Fruit fly (Drosophila melanogaster) whole organism, embryonic: ENCODE data around the gene Rpn12.

Source experiments
- Adf1 ChIP-seq: fragments of 200-800 bp; sonication (Bioruptor generic); IDR thresholded peaks from 2 replicates; pipeline ENCODE4 v1.3.6; 2022; ENCODE audit warnings: missing biosample characterization, missing genetic modification characterization
- Atf-2 ChIP-seq: fragments of 200-800 bp; sonication (Bioruptor generic); optimal IDR thresholded peaks from 2 replicates; lab custom pipeline; 2016; ENCODE audit warnings: missing biosample characterization, missing genetic modification characterization
- Atf6 ChIP-seq: fragments of 200-800 bp; sonication (Bioruptor generic); IDR thresholded peaks from 2 replicates; pipeline ENCODE4 v1.3.6; 2022; ENCODE audit warnings: missing biosample characterization, missing genetic modification characterization
- Blimp-1 ChIP-seq: fragments of 200-800 bp; sonication (Bioruptor generic); optimal IDR thresholded peaks from 3 replicates; lab custom pipeline; 2018; ENCODE audit warnings: missing biosample characterization, missing genetic modification characterization, mild to moderate bottlenecking, moderate library complexity, missing genetic modification reagents
- CG10267 ChIP-seq: fragments of 200-800 bp; sonication (Bioruptor generic); optimal IDR thresholded peaks from 2 replicates; lab custom pipeline; 2018; ENCODE audit warnings: missing biosample characterization, mild to moderate bottlenecking, missing genetic modification characterization, moderate library complexity
- CG10366 ChIP-seq: fragments of 200-800 bp; sonication (Bioruptor generic); IDR thresholded peaks from 2 replicates; pipeline ENCODE4 v1.3.6; 2022; ENCODE audit warnings: missing biosample characterization, missing genetic modification characterization
- CG10462 ChIP-seq: fragments of 200-800 bp; sonication (Bioruptor generic); optimal IDR thresholded peaks from 2 replicates; lab custom pipeline; 2016; ENCODE audit warnings: missing biosample characterization, missing genetic modification characterization
- CG11696 ChIP-seq: fragments of 200-800 bp; sonication (Bioruptor generic); IDR thresholded peaks from 2 replicates; pipeline ENCODE4 v1.3.6; 2022; ENCODE audit warnings: missing biosample characterization, missing genetic modification characterization
- CG15479 ChIP-seq: fragments of 200-800 bp; sonication (Bioruptor generic); optimal IDR thresholded peaks from 3 replicates; lab custom pipeline; 2019; ENCODE audit warnings: missing biosample characterization, mild to moderate bottlenecking, missing genetic modification characterization, moderate library complexity
- CG1602 ChIP-seq: fragments of 200-800 bp; sonication (Bioruptor generic); optimal IDR thresholded peaks from 3 replicates; lab custom pipeline; 2016; ENCODE audit warnings: missing biosample characterization, missing genetic modification characterization
- CG16779 ChIP-seq: fragments of 200-800 bp; sonication (Bioruptor generic); IDR thresholded peaks from 2 replicates; pipeline ENCODE4 v1.3.6; 2022; ENCODE audit warnings: missing biosample characterization, missing genetic modification characterization
- CG16863 ChIP-seq: fragments of 200-800 bp; sonication (Bioruptor generic); optimal IDR thresholded peaks from 3 replicates; lab custom pipeline; 2016; ENCODE audit warnings: missing biosample characterization, missing genetic modification characterization
- CG17186 ChIP-seq: fragments of 200-800 bp; sonication (Bioruptor generic); optimal IDR thresholded peaks from 3 replicates; lab custom pipeline; 2017; ENCODE audit warnings: missing biosample characterization, missing genetic modification reagents, missing genetic modification characterization
- CG17361 ChIP-seq: fragments of 200-800 bp; sonication (Bioruptor generic); IDR thresholded peaks from 3 replicates; pipeline ENCODE4 v1.3.6; 2022; ENCODE audit warnings: missing biosample characterization, missing genetic modification characterization
- CG17829 ChIP-seq: fragments of 200-800 bp; optimal IDR thresholded peaks from 2 replicates; lab custom pipeline; 2019; ENCODE audit warnings: missing biosample characterization, mild to moderate bottlenecking, missing genetic modification characterization, moderate library complexity
- CG18011 ChIP-seq: fragments of 200-800 bp; sonication (Bioruptor generic); optimal IDR thresholded peaks from 2 replicates; lab custom pipeline; 2017; ENCODE audit warnings: missing biosample characterization, missing genetic modification characterization, mild to moderate bottlenecking, moderate library complexity, missing genotype
- CG18476 ChIP-seq: fragments of 200-800 bp; sonication (Bioruptor generic); optimal IDR thresholded peaks from 2 replicates; lab custom pipeline; 2016; ENCODE audit warnings: missing biosample characterization, mild to moderate bottlenecking, missing genetic modification characterization
- CG2712 ChIP-seq: fragments of 200-800 bp; optimal IDR thresholded peaks from 3 replicates; lab custom pipeline; 2019; ENCODE audit warnings: missing biosample characterization, mild to moderate bottlenecking, missing genetic modification characterization, moderate library complexity
- CG30431 ChIP-seq: fragments of 200-800 bp; sonication (Bioruptor generic); optimal IDR thresholded peaks from 2 replicates; lab custom pipeline; 2017; ENCODE audit warnings: missing biosample characterization, missing genetic modification characterization
- CG3163 ChIP-seq: fragments of 200-800 bp; sonication (Bioruptor generic); optimal IDR thresholded peaks from 3 replicates; lab custom pipeline; 2016; ENCODE audit warnings: missing biosample characterization, missing genetic modification characterization
- CG6683 ChIP-seq: fragments of 200-800 bp; sonication (Bioruptor generic); optimal IDR thresholded peaks from 2 replicates; lab custom pipeline; 2017; ENCODE audit warnings: missing biosample characterization, mild to moderate bottlenecking, missing genetic modification characterization, missing genetic modification reagents
- CG6791 ChIP-seq: fragments of 200-800 bp; sonication (Bioruptor generic); IDR thresholded peaks from 3 replicates; pipeline ENCODE4 v1.3.6; 2022; ENCODE audit warnings: missing biosample characterization, missing genetic modification characterization; ENCODE audit not compliant: partially characterized antibody
- CG7357 ChIP-seq: fragments of 200-800 bp; sonication (Bioruptor generic); IDR thresholded peaks from 3 replicates; pipeline ENCODE4 v1.3.6; 2022; ENCODE audit warnings: missing biosample characterization, missing genetic modification characterization
- CG9215 ChIP-seq: fragments of 200-800 bp; sonication (Bioruptor generic); IDR thresholded peaks from 2 replicates; pipeline ENCODE4 v1.3.6; 2022; ENCODE audit warnings: missing biosample characterization, missing genetic modification characterization
- CG9932 ChIP-seq: fragments of 200-800 bp; sonication (Bioruptor generic); IDR thresholded peaks from 2 replicates; pipeline ENCODE4 v1.3.6; 2022; ENCODE audit warnings: missing biosample characterization, missing genetic modification characterization
- CHES-1-like ChIP-seq: fragments of 200-800 bp; sonication (Bioruptor generic); optimal IDR thresholded peaks from 2 replicates; lab custom pipeline; 2016; ENCODE audit warnings: missing biosample characterization, missing genetic modification characterization
- Gug ChIP-seq: fragments of 200-800 bp; sonication (Bioruptor generic); IDR thresholded peaks from 4 replicates; pipeline ENCODE4 v1.3.6; 2022; ENCODE audit warnings: missing biosample characterization, missing genetic modification characterization
- HLH54F ChIP-seq: fragments of 200-800 bp; sonication (Bioruptor generic); optimal IDR thresholded peaks from 3 replicates; lab custom pipeline; 2016; ENCODE audit warnings: missing biosample characterization, missing genetic modification characterization
- Hr39 ChIP-seq: fragments of >200 bp; optimal IDR thresholded peaks from 2 replicates; lab custom pipeline; 2017
- Lim3 ChIP-seq: fragments of 200-800 bp; sonication (Bioruptor generic); IDR thresholded peaks from 2 replicates; pipeline ENCODE4 v1.3.6; 2022; ENCODE audit warnings: missing biosample characterization, missing genetic modification characterization
- Oaz ChIP-seq: fragments of 200-800 bp; sonication (Bioruptor generic); IDR thresholded peaks from 2 replicates; pipeline ENCODE4 v1.3.6; 2022; ENCODE audit warnings: missing biosample characterization, missing genetic modification characterization
- Side ChIP-seq: fragments of 200-800 bp; sonication (Bioruptor generic); optimal IDR thresholded peaks from 2 replicates; lab custom pipeline; 2016; ENCODE audit warnings: missing biosample characterization, missing genetic modification characterization
- Six4 ChIP-seq: fragments of 200-800 bp; sonication (Bioruptor generic); optimal IDR thresholded peaks from 2 replicates; lab custom pipeline; 2016; ENCODE audit warnings: missing biosample characterization, missing genetic modification characterization
- Sry-δ ChIP-seq: fragments of 200-800 bp; sonication (Bioruptor generic); optimal IDR thresholded peaks from 2 replicates; lab custom pipeline; 2016; ENCODE audit warnings: missing biosample characterization, missing genetic modification characterization
- Usf ChIP-seq: fragments of 200-800 bp; sonication (Bioruptor generic); optimal IDR thresholded peaks from 2 replicates; lab custom pipeline; 2017; ENCODE audit warnings: missing genotype, missing biosample characterization, missing genetic modification characterization
- aop ChIP-seq: fragments of 200-800 bp; sonication (Bioruptor generic); IDR thresholded peaks from 2 replicates; pipeline ENCODE4 v1.3.6; 2022; ENCODE audit warnings: missing biosample characterization, missing genetic modification characterization
- crol ChIP-seq: fragments of 200-800 bp; sonication (Bioruptor generic); IDR thresholded peaks from 2 replicates; pipeline ENCODE4 v1.3.6; 2022; ENCODE audit warnings: missing biosample characterization, missing genetic modification characterization
- fd96Cb ChIP-seq: fragments of 200-800 bp; sonication (Bioruptor generic); optimal IDR thresholded peaks from 2 replicates; lab custom pipeline; 2018; ENCODE audit warnings: missing biosample characterization, mild to moderate bottlenecking, missing genetic modification characterization, moderate library complexity
- fru ChIP-seq: fragments of >200 bp; optimal IDR thresholded peaks from 2 replicates; lab custom pipeline; 2017
- fu2 ChIP-seq: fragments of 200-800 bp; sonication (Bioruptor generic); optimal IDR thresholded peaks from 2 replicates; lab custom pipeline; 2016; ENCODE audit warnings: missing biosample characterization, missing genetic modification characterization
- gcm ChIP-seq: fragments of 200-800 bp; sonication (Bioruptor generic); optimal IDR thresholded peaks from 2 replicates; lab custom pipeline; 2019; ENCODE audit warnings: missing biosample characterization, mild to moderate bottlenecking, missing genetic modification characterization, moderate library complexity
- insv ChIP-seq, 2 experiments: fragments of 200-800 bp; sonication (Bioruptor generic); optimal IDR thresholded peaks; 3 replicates each; lab custom pipeline; 2016 to 2018; ENCODE audit warnings: missing biosample characterization in 2 of 2, missing genetic modification characterization in 2 of 2
- klu ChIP-seq: fragments of 200-800 bp; sonication (Bioruptor generic); IDR thresholded peaks from 2 replicates; pipeline ENCODE4 v1.3.6; 2022; ENCODE audit warnings: missing biosample characterization, missing genetic modification characterization
- lab ChIP-seq: fragments of 200-800 bp; sonication (Bioruptor generic); optimal IDR thresholded peaks from 3 replicates; lab custom pipeline; 2017; ENCODE audit warnings: missing biosample characterization, missing genetic modification characterization, mild to moderate bottlenecking, moderate library complexity, missing genetic modification reagents
- lilli ChIP-seq: fragments of 200-800 bp; sonication (Bioruptor generic); optimal IDR thresholded peaks from 3 replicates; lab custom pipeline; 2016; ENCODE audit warnings: missing biosample characterization, missing genetic modification characterization
- lmd ChIP-seq: fragments of 200-800 bp; sonication (Bioruptor generic); IDR thresholded peaks from 2 replicates; pipeline ENCODE4 v1.3.6; 2022; ENCODE audit warnings: missing biosample characterization, missing genetic modification characterization
- org-1 ChIP-seq: fragments of 200-800 bp; sonication (Bioruptor generic); optimal IDR thresholded peaks from 2 replicates; lab custom pipeline; 2017; ENCODE audit warnings: missing biosample characterization, missing genetic modification characterization
- pita ChIP-seq: fragments of 200-800 bp; sonication (Bioruptor generic); optimal IDR thresholded peaks from 2 replicates; lab custom pipeline; 2017; ENCODE audit warnings: missing biosample characterization, mild to moderate bottlenecking, missing genetic modification characterization
- pros ChIP-seq: fragments of 200-800 bp; sonication (Bioruptor generic); optimal IDR thresholded peaks from 3 replicates; lab custom pipeline; 2019; ENCODE audit warnings: missing biosample characterization, mild to moderate bottlenecking, missing genetic modification characterization, moderate library complexity
- ro ChIP-seq: fragments of 200-800 bp; sonication (Bioruptor generic); IDR thresholded peaks from 2 replicates; pipeline ENCODE4 v1.3.6; 2022; ENCODE audit warnings: missing biosample characterization, missing genetic modification characterization
- sim ChIP-seq: fragments of 200-800 bp; sonication (Bioruptor generic); IDR thresholded peaks from 2 replicates; pipeline ENCODE4 v1.3.6; 2022; ENCODE audit warnings: missing biosample characterization, missing genetic modification characterization
- slbo ChIP-seq: fragments of 200-800 bp; sonication (Bioruptor generic); IDR thresholded peaks from 2 replicates; pipeline ENCODE4 v1.3.6; 2022; ENCODE audit warnings: missing biosample characterization, missing genetic modification characterization
- twi ChIP-seq: fragments of 200-800 bp; optimal IDR thresholded peaks from 2 replicates; lab custom pipeline; 2019; ENCODE audit warnings: missing biosample characterization, mild to moderate bottlenecking, missing genetic modification characterization, moderate library complexity

Gene Rpn12

dm6 chr3L:16602736-16603144, 19.9 kb downstream of the Rpn12 start, which contains the start of gene Arts (continued):
- TF ChIP-seq CG9932 (GFP tag; lab: Robert Waterston, UW) (no peak), Adf1 (GFP tag; lab: Robert Waterston, UW) (no peak), Oaz (GFP tag; lab: Robert Waterston, UW) (no peak), crol (GFP tag; lab: Robert Waterston, UW) (no peak), lilli (peak; percentile 15), CG11696 (GFP tag; lab: Robert Waterston, UW) (no peak), aop (no peak), Hr39 (no peak), org-1 (GFP tag; lab: Kevin White, UChicago) (no peak), Blimp-1 (no peak), Atf-2 (GFP tag; lab: Kevin White, UChicago) (no peak), insv (GFP tag; optimal IDR thresholded peaks at IDR 0.05; lab: Kevin White, UChicago) (no peak), CG6791 (GFP tag; lab: Robert Waterston, UW) (no peak), CG17186 (GFP tag; lab: Kevin White, UChicago) (peak; percentile 36), Side (GFP tag; lab: Kevin White, UChicago) (no peak), klu (no peak), Six4 (GFP tag; lab: Kevin White, UChicago) (no peak), CG16863 (GFP tag; lab: Kevin White, UChicago) (no peak), CG17829 (tag; lab: Kevin White, UChicago) (peak; percentile 24), CG17361 (GFP tag; lab: Robert Waterston, UW) (no peak), CHES-1-like (no peak), sim (GFP tag; lab: Robert Waterston, UW) (no peak), fru (lab: Kevin White, UChicago) (no peak), gcm (GFP tag; lab: Kevin White, UChicago) (no peak), HLH54F (GFP tag; lab: Kevin White, UChicago) (no peak), CG18476 (GFP tag; lab: Kevin White, UChicago) (no peak), CG30431 (GFP tag; lab: Kevin White, UChicago) (no peak), CG1602 (GFP tag; lab: Kevin White, UChicago) (peak; percentile 10), slbo (GFP tag; lab: Robert Waterston, UW) (no peak), fd96Cb (tag; lab: Kevin White, UChicago) (no peak), CG7357 (GFP tag; lab: Robert Waterston, UW) (no peak), pita (GFP tag; lab: Kevin White, UChicago) (no peak), lab (GFP tag; lab: Kevin White, UChicago) (no peak), Sry-δ (GFP tag; lab: Kevin White, UChicago) (peak; percentile 11), CG10267 (peak; percentile 28), CG2712 (tag; lab: Kevin White, UChicago) (peak; percentile 47), ro (GFP tag; lab: Robert Waterston, UW) (no peak), Gug (GFP tag; lab: Robert Waterston, UW) (peak; percentile 12; the same call in 1 of the 4 replicates), CG6683 (GFP tag; lab: Kevin White, UChicago) (no peak), CG3163 (no peak), CG18011 (GFP tag; lab: Kevin White, UChicago) (no peak), Lim3 (GFP tag; lab: Robert Waterston, UW) (no peak), pros (GFP tag; lab: Kevin White, UChicago) (no peak), CG10462 (GFP tag; lab: Kevin White, UChicago) (no peak), CG15479 (GFP tag; lab: Kevin White, UChicago) (no peak), Usf (GFP tag; lab: Kevin White, UChicago) (no peak), twi (tag; lab: Kevin White, UChicago) (peak; percentile 6), Atf6 (no peak), lmd (no peak), CG16779 (GFP tag; lab: Robert Waterston, UW) (no peak), CG9215 (no peak), CG10366 (GFP tag; lab: Robert Waterston, UW) (no peak), fu2 (no peak)
